Worm (Caenorhabditis elegans): ENCODE data around the gene F54F11.1.

Gene F54F11.1

ce11 chrII:13469043-13469652, 34.6 kb upstream of the F54F11.1 start, which contains the start of gene E01G4.3 (continued):
- TF ChIP-seq lin-15B (tag; optimal IDR thresholded peaks at IDR 0.05) (no peak), snpc-4 (tag; optimal IDR thresholded peaks at IDR 0.05) (no peak), mep-1 (tag; optimal IDR thresholded peaks at IDR 0.05) (peak; percentile 53), nhr-237 (tag; optimal IDR thresholded peaks at IDR 0.05) (no peak), elt-3 (tag; optimal IDR thresholded peaks at IDR 0.05) (peak in 5 of 6 experiments; percentile 33 to 83 (median 52)), elt-2 (tag; optimal IDR thresholded peaks at IDR 0.05) (peak; percentile 97), unc-30 (tag; optimal IDR thresholded peaks at IDR 0.05) (no peak), ets-5 (GFP tag; IDR thresholded peaks at IDR 0.05) (no peak), mab-9 (GFP tag; IDR thresholded peaks at IDR 0.05) (no peak), sox-4 (tag; optimal IDR thresholded peaks at IDR 0.05) (no peak), pag-3 (tag; optimal IDR thresholded peaks at IDR 0.05; ENCODE audit: borderline replicate concordance, insufficient read depth) (no peak), ama-1 (optimal IDR thresholded peaks at IDR 0.05) (no peak), jun-1 (tag; optimal IDR thresholded peaks at IDR 0.05) (peak; percentile 82), ztf-4 (tag; optimal IDR thresholded peaks at IDR 0.05) (peak; percentile 39), efl-1 (optimal IDR thresholded peaks at IDR 0.05) (peak; percentile 34 to 41), efl-1 (GFP tag; optimal IDR thresholded peaks at IDR 0.05 in 1 of 2) (peak; percentile 1 to 76), ceh-8 (GFP tag; optimal IDR thresholded peaks at IDR 0.05) (no peak), dpl-1 (GFP tag; optimal IDR thresholded peaks at IDR 0.05) (peak in 1 of 3 experiments; percentile 30), pax-3 (tag; optimal IDR thresholded peaks at IDR 0.05) (no peak), nhr-71 (tag; optimal IDR thresholded peaks at IDR 0.05) (peak; percentile 91), aha-1 (tag; optimal IDR thresholded peaks at IDR 0.05) (no peak), nhr-20 (tag; optimal IDR thresholded peaks at IDR 0.05) (peak; percentile 94), ztf-11 (tag; optimal IDR thresholded peaks at IDR 0.05) (no peak), zag-1 (tag; optimal IDR thresholded peaks at IDR 0.05) (no peak), C16A3.4 (tag; optimal IDR thresholded peaks at IDR 0.05) (peak; percentile 45), lin-14 (GFP tag; optimal IDR thresholded peaks at IDR 0.05) (peak; percentile 91), fkh-10 (GFP tag; optimal IDR thresholded peaks at IDR 0.05) (no peak), hpl-2 (GFP tag; optimal IDR thresholded peaks at IDR 0.05) (no peak), lir-3 (tag; optimal IDR thresholded peaks at IDR 0.05; ENCODE audit: poor library complexity) (no peak), Y116A8C.19 (tag; optimal IDR thresholded peaks at IDR 0.05; ENCODE audit: borderline replicate concordance) (no peak), unc-130 (tag; optimal IDR thresholded peaks at IDR 0.05) (peak; percentile 96), blmp-1 (tag; optimal IDR thresholded peaks at IDR 0.05) (peak; percentile 69), mdl-1 (tag; optimal IDR thresholded peaks at IDR 0.05) (peak in 1 of 2 experiments; percentile 87), snu-23 (GFP tag; optimal IDR thresholded peaks at IDR 0.05) (peak; percentile 84), efl-3 (GFP tag; optimal IDR thresholded peaks at IDR 0.05) (no peak)

- TF ChIP-seq elt-3 (tag; optimal IDR thresholded peaks at IDR 0.05) = peak in 1 of 6 experiments; percentile 8
- no peak for TF ChIP-seq vab-15 (tag; optimal IDR thresholded peaks at IDR 0.05)
These were observed 33.1 kb upstream of the F54F11.1 start for ce11 chrII:13470655-13471054.

ce11 chrII:13472101-13472500, 31.7 kb upstream of the F54F11.1 start, which contains the start of gene E01G4.5:
TSS of gene E01G4.5 (plus strand) at chrII:13472401.
- TF ChIP-seq elt-2 (tag; optimal IDR thresholded peaks at IDR 0.05) (no peak), nhr-28 (tag; optimal IDR thresholded peaks at IDR 0.05) (no peak), snpc-4 (tag; optimal IDR thresholded peaks at IDR 0.05) (no peak), blmp-1 (tag; optimal IDR thresholded peaks at IDR 0.05) (no peak), C34B4.2 (tag; optimal IDR thresholded peaks at IDR 0.05) (no peak), rnt-1 (tag; optimal IDR thresholded peaks at IDR 0.05) (peak; percentile 14)
